Worm (Caenorhabditis elegans): ENCODE data around the gene csp-2.

ce11 chrIV:6361668-6362067 lies 54.1 kb downstream of the csp-2 start, which contains the start of gene Y73B6BL.47:
- TF ChIP-seq eor-1 (tag; optimal IDR thresholded peaks at IDR 0.05) (no peak), sea-2 (GFP tag; optimal IDR thresholded peaks at IDR 0.05) (no peak)

Measured in whole organism, L3 larva.